Fruit fly (Drosophila melanogaster) whole organism, embryonic: ENCODE data around the gene CG4991.
A peak's percentile ranks its signal among the peaks of the same experiment; 100 is the strongest.

ENCODE experiments used
- Adf1 ChIP-seq: fragments of 200-800 bp; sonication (Bioruptor generic); IDR thresholded peaks from 2 replicates; pipeline ENCODE4 v1.3.6; 2022; ENCODE audit warnings: missing biosample characterization, missing genetic modification characterization
- CG10209 ChIP-seq: fragments of 200-800 bp; sonication (Bioruptor generic); optimal IDR thresholded peaks from 3 replicates; lab custom pipeline; 2017; ENCODE audit warnings: missing biosample characterization, mild to moderate bottlenecking, missing genetic modification characterization, missing genetic modification reagents
- CG10274 ChIP-seq: fragments of 200-800 bp; sonication (Bioruptor generic); optimal IDR thresholded peaks from 3 replicates; lab custom pipeline; 2017; ENCODE audit warnings: missing biosample characterization, mild to moderate bottlenecking, missing genetic modification characterization
- CG10321 ChIP-seq: fragments of 200-800 bp; sonication (Bioruptor generic); IDR thresholded peaks from 2 replicates; pipeline ENCODE4 v1.3.6; 2022; ENCODE audit warnings: missing biosample characterization, missing genetic modification characterization
- CG10543 ChIP-seq: fragments of 200-800 bp; sonication (Bioruptor generic); optimal IDR thresholded peaks from 3 replicates; lab custom pipeline; 2017; ENCODE audit warnings: missing biosample characterization, mild to moderate bottlenecking, missing genetic modification characterization, moderate library complexity
- CG12299 ChIP-seq: fragments of 200-800 bp; sonication (Bioruptor generic); optimal IDR thresholded peaks from 2 replicates; lab custom pipeline; 2018; ENCODE audit warnings: missing biosample characterization, mild to moderate bottlenecking, missing genetic modification characterization
- CG14667 ChIP-seq: fragments of 200-800 bp; sonication (Bioruptor generic); IDR thresholded peaks from 2 replicates; pipeline ENCODE4 v1.3.6; 2022; ENCODE audit warnings: missing biosample characterization, missing genetic modification characterization
- CG15011 ChIP-seq: fragments of 200-800 bp; sonication (Bioruptor generic); optimal IDR thresholded peaks from 3 replicates; lab custom pipeline; 2018; ENCODE audit warnings: missing biosample characterization, mild to moderate bottlenecking, missing genetic modification characterization
- CG16779 ChIP-seq: fragments of 200-800 bp; sonication (Bioruptor generic); IDR thresholded peaks from 2 replicates; pipeline ENCODE4 v1.3.6; 2022; ENCODE audit warnings: missing biosample characterization, missing genetic modification characterization
- CG17385 ChIP-seq: fragments of 200-800 bp; sonication (Bioruptor generic); optimal IDR thresholded peaks from 3 replicates; lab custom pipeline; 2018; ENCODE audit warnings: missing biosample characterization, mild to moderate bottlenecking, missing genetic modification characterization
- CG1832 ChIP-seq: fragments of 200-800 bp; sonication (Bioruptor generic); optimal IDR thresholded peaks from 2 replicates; lab custom pipeline; 2017; ENCODE audit warnings: missing biosample characterization, mild to moderate bottlenecking, missing genetic modification characterization, inconsistent platforms
- CG31441 ChIP-seq: fragments of 200-800 bp; sonication (Bioruptor generic); IDR thresholded peaks from 2 replicates; pipeline ENCODE4 v1.3.6; 2022; ENCODE audit warnings: missing biosample characterization, missing genetic modification characterization
- CG34376 ChIP-seq: fragments of 200-800 bp; sonication (Bioruptor generic); optimal IDR thresholded peaks from 2 replicates; lab custom pipeline; 2018; ENCODE audit warnings: missing biosample characterization, mild to moderate bottlenecking, missing genetic modification characterization
- CG4730 ChIP-seq: fragments of 200-800 bp; sonication (Bioruptor generic); IDR thresholded peaks from 2 replicates; pipeline ENCODE4 v1.3.6; 2022; ENCODE audit warnings: missing biosample characterization, missing genetic modification characterization
- CG5245 ChIP-seq: fragments of 200-800 bp; sonication (Bioruptor generic); optimal IDR thresholded peaks from 3 replicates; lab custom pipeline; 2016; ENCODE audit warnings: missing biosample characterization, missing genetic modification characterization
- CG7357 ChIP-seq: fragments of 200-800 bp; sonication (Bioruptor generic); IDR thresholded peaks from 3 replicates; pipeline ENCODE4 v1.3.6; 2022; ENCODE audit warnings: missing biosample characterization, missing genetic modification characterization
- CG7556 ChIP-seq: fragments of 200-800 bp; sonication (Bioruptor generic); optimal IDR thresholded peaks from 2 replicates; lab custom pipeline; 2017; ENCODE audit warnings: missing biosample characterization, mild to moderate bottlenecking, missing genetic modification characterization
- CG9932 ChIP-seq: fragments of 200-800 bp; sonication (Bioruptor generic); IDR thresholded peaks from 2 replicates; pipeline ENCODE4 v1.3.6; 2022; ENCODE audit warnings: missing biosample characterization, missing genetic modification characterization
- D19A ChIP-seq: fragments of 200-800 bp; optimal IDR thresholded peaks from 3 replicates; lab custom pipeline; 2019; ENCODE audit warnings: missing biosample characterization, mild to moderate bottlenecking, missing genetic modification characterization, moderate library complexity
- Dfd ChIP-seq, 2 experiments: fragments of >200 bp; optimal IDR thresholded peaks; 2 replicates each; lab custom pipeline; 2017; ENCODE audit warnings: missing biosample characterization in 2 of 2, missing genetic modification characterization in 2 of 2
- Gsc ChIP-seq: fragments of 200-800 bp; sonication (Bioruptor generic); IDR thresholded peaks from 2 replicates; pipeline ENCODE4 v1.3.6; 2022; ENCODE audit warnings: missing biosample characterization, missing genetic modification characterization
- HLH4C ChIP-seq: fragments of 200-800 bp; sonication (Bioruptor generic); IDR thresholded peaks from 3 replicates; pipeline ENCODE4 v1.3.6; 2022; ENCODE audit warnings: missing biosample characterization, missing genetic modification characterization; ENCODE audit not compliant: partially characterized antibody
- Med ChIP-seq: fragments of 200-800 bp; sonication (Bioruptor generic); peaks from one replicate; lab custom pipeline; 2016; ENCODE audit warnings: missing biosample characterization, missing genetic modification characterization, mild to moderate bottlenecking, inconsistent platforms, moderate library complexity
- Mes4 ChIP-seq: fragments of 200-800 bp; sonication (Bioruptor generic); optimal IDR thresholded peaks from 2 replicates; lab custom pipeline; 2016; ENCODE audit warnings: missing biosample characterization, missing genetic modification characterization
- Sry-β ChIP-seq: fragments of 200-800 bp; sonication (Bioruptor generic); optimal IDR thresholded peaks from 2 replicates; lab custom pipeline; 2018; ENCODE audit warnings: missing biosample characterization, mild to moderate bottlenecking, missing genetic modification characterization, moderate library complexity
- Ssrp ChIP-seq: fragments of 200-800 bp; sonication (Bioruptor generic); optimal IDR thresholded peaks from 2 replicates; lab custom pipeline; 2018; ENCODE audit warnings: missing biosample characterization, mild to moderate bottlenecking, missing genetic modification characterization, moderate library complexity
- Stat92E ChIP-seq, 3 experiments: fragments of >200 bp in 2 of 3; fragments of 200-800 bp in 1 of 3; sonication (Bioruptor generic) in 1 of 3; optimal IDR thresholded peaks; 2 replicates each; lab custom pipeline; 2017 to 2019; ENCODE audit warnings: missing biosample characterization in 3 of 3, missing genetic modification characterization in 3 of 3, mild to moderate bottlenecking in 1 of 3, moderate library complexity in 1 of 3
- TFAM ChIP-seq: fragments of 200-800 bp; sonication (Bioruptor generic); optimal IDR thresholded peaks from 2 replicates; lab custom pipeline; 2017; ENCODE audit warnings: missing biosample characterization, missing genetic modification characterization, inconsistent platforms
- Tbp ChIP-seq: fragments of >200 bp; optimal IDR thresholded peaks from 2 replicates; lab custom pipeline; 2018; ENCODE audit warnings: missing biosample characterization, missing genetic modification characterization
- Trl ChIP-seq, 3 experiments: fragments of >200 bp in 2 of 3; fragments of 200-800 bp in 1 of 3; sonication (Bioruptor generic) in 1 of 3; optimal IDR thresholded peaks; 2 replicates in 1 of 3; 3 replicates in 2 of 3; lab custom pipeline; 2016 to 2017; ENCODE audit warnings: missing biosample characterization in 1 of 3, missing genetic modification characterization in 1 of 3
- Usf ChIP-seq: fragments of 200-800 bp; sonication (Bioruptor generic); optimal IDR thresholded peaks from 2 replicates; lab custom pipeline; 2017; ENCODE audit warnings: missing genotype, missing biosample characterization, missing genetic modification characterization
- crol ChIP-seq: fragments of 200-800 bp; sonication (Bioruptor generic); IDR thresholded peaks from 2 replicates; pipeline ENCODE4 v1.3.6; 2022; ENCODE audit warnings: missing biosample characterization, missing genetic modification characterization
- gce ChIP-seq: fragments of 200-800 bp; sonication (Bioruptor generic); IDR thresholded peaks from 3 replicates; pipeline ENCODE4 v1.3.6; 2022; ENCODE audit warnings: missing biosample characterization, missing genetic modification characterization
- org-1 ChIP-seq: fragments of 200-800 bp; sonication (Bioruptor generic); optimal IDR thresholded peaks from 2 replicates; lab custom pipeline; 2017; ENCODE audit warnings: missing biosample characterization, missing genetic modification characterization
- sqz ChIP-seq: fragments of 200-800 bp; sonication (Bioruptor generic); optimal IDR thresholded peaks from 3 replicates; lab custom pipeline; 2018; ENCODE audit warnings: missing biosample characterization, mild to moderate bottlenecking, missing genetic modification characterization
- tap ChIP-seq: fragments of 200-800 bp; optimal IDR thresholded peaks from 3 replicates; lab custom pipeline; 2019; ENCODE audit warnings: missing biosample characterization, mild to moderate bottlenecking, missing genetic modification characterization, moderate library complexity

The CG4991 gene

DNA sequence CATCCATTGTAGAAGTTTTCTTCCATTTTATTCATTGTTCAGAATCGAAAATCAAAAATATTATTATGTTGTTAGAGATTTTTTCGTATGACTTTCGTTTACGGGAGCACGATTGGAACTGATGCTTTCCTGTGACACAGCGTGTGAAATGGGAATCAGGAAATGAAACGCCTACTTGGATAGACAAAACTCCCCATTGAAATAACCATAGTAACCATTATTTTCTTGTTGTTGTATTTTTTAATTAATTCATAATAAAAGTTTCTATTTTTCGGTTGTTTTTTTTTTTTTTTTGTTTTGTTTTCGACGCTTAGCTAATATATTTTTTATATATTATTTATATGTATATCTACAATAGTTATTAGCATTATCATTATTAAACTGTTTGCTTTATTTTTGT, 23.2 kb upstream of the CG4991 start, which contains the start of gene CG43077:
CG43077 (minus strand) TSS at position 101 of the 400 bp plus-strand sequence.
- no peak for TF ChIP-seq Mes4 (GFP tag; lab: Kevin White, UChicago)
- no peak for TF ChIP-seq CG31441 (GFP tag; lab: Robert Waterston, UW)
- no peak for TF ChIP-seq CG14667 (GFP tag; lab: Robert Waterston, UW)
- TF ChIP-seq CG7556 (GFP tag; lab: Kevin White, UChicago): no peak
- no peak for TF ChIP-seq CG10209 (GFP tag; lab: Kevin White, UChicago)
- no peak for TF ChIP-seq org-1
- TF ChIP-seq Sry-β: no peak
- no peak for TF ChIP-seq D19A (tag; lab: Kevin White, UChicago)
- TF ChIP-seq CG10321 (GFP tag; lab: Robert Waterston, UW): no peak
- no peak for TF ChIP-seq gce (GFP tag; lab: Robert Waterston, UW)
- no peak for TF ChIP-seq CG10274
- no peak for TF ChIP-seq CG10543
- no peak for TF ChIP-seq HLH4C (GFP tag; lab: Robert Waterston, UW)

dm6 chrX:17076449-17077289, 15.0 kb upstream of the CG4991 start:
- no peak for TF ChIP-seq CG9932 (GFP tag; lab: Robert Waterston, UW)
- peak in 1 of 2 experiments; percentile 61 for TF ChIP-seq Dfd (GFP tag; optimal IDR thresholded peaks at IDR 0.05; lab: Kevin White, UChicago)
- peak; percentile 68 for TF ChIP-seq Med (GFP tag; lab: Kevin White, UChicago)
- TF ChIP-seq Tbp (GFP tag; lab: Kevin White, UChicago): no peak
- no peak for TF ChIP-seq TFAM (GFP tag; lab: Kevin White, UChicago)
- TF ChIP-seq CG17385: peak; percentile 96
- TF ChIP-seq Usf (GFP tag; lab: Kevin White, UChicago): no peak
- TF ChIP-seq CG5245 (GFP tag; lab: Kevin White, UChicago): no peak
- TF ChIP-seq Trl (optimal IDR thresholded peaks at IDR 0.05; lab: Kevin White, UChicago): peak in 1 of 2 experiments; percentile 16
- no peak for TF ChIP-seq Trl (GFP tag; optimal IDR thresholded peaks at IDR 0.05; lab: Kevin White, UChicago)
- no peak for TF ChIP-seq CG12299 (tag; lab: Kevin White, UChicago)
- no peak for TF ChIP-seq CG16779
- TF ChIP-seq CG34376 (GFP tag; lab: Kevin White, UChicago): no peak
- no peak for TF ChIP-seq CG15011 (GFP tag; lab: Kevin White, UChicago)
- no peak for TF ChIP-seq Ssrp (tag; lab: Kevin White, UChicago)
- no peak for TF ChIP-seq CG4730 (GFP tag; lab: Robert Waterston, UW)
- peak; percentile 54 for TF ChIP-seq crol (GFP tag; lab: Robert Waterston, UW)
- TF ChIP-seq CG10321 (GFP tag; lab: Robert Waterston, UW): peak; percentile 63; the same call in 1 of the 2 replicates
- peak in 1 of 3 experiments; percentile 50 for TF ChIP-seq Stat92E (GFP tag; optimal IDR thresholded peaks at IDR 0.05; lab: Kevin White, UChicago)
- no peak for TF ChIP-seq Gsc (GFP tag; lab: Robert Waterston, UW)
- peak; percentile 65 for TF ChIP-seq Adf1 (GFP tag; lab: Robert Waterston, UW)
- TF ChIP-seq sqz (GFP tag; lab: Kevin White, UChicago): peak; percentile 57
- TF ChIP-seq CG1832 (GFP tag; lab: Kevin White, UChicago): peak; percentile 1
- no peak for TF ChIP-seq CG7357
- TF ChIP-seq tap (tag; lab: Kevin White, UChicago): no peak
